Fruit fly (Drosophila melanogaster): ENCODE measurements around the gene noc.

DNA sequence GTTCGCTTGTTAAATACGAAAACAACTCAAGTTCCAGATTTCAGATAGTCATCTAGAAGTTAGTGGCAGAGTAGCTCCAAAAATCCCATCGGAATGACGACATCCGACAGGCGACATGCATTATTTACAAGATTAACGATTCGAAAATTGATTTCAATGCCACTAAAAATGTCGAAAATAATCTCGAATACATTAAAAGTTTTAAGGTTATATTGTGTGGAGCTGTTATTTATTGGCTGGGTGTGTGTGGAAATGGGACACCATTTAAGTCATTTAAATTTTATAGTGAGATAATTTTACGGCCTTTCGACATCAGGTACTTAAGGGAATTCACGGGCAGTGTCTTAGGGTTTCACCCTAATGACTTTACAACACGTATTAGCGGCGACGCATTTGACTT is 34.4 kb upstream of the noc start:
- no peak for TF ChIP-seq CG8765 (GFP tag; IDR thresholded peaks at IDR 0.05)
- peak; percentile 20 for TF ChIP-seq Abd-B (GFP tag; optimal IDR thresholded peaks at IDR 0.05)
- TF ChIP-seq CG16863 (GFP tag; optimal IDR thresholded peaks at IDR 0.05): no peak
- no peak for TF ChIP-seq CG18011 (GFP tag; optimal IDR thresholded peaks at IDR 0.05)
- TF ChIP-seq CG10959 (GFP tag; IDR thresholded peaks at IDR 0.05): no peak
- no peak for TF ChIP-seq BtbVII (GFP tag; optimal IDR thresholded peaks at IDR 0.05)
- TF ChIP-seq pan (optimal IDR thresholded peaks at IDR 0.05): no peak
- TF ChIP-seq pan (GFP tag; optimal IDR thresholded peaks at IDR 0.05 in 1 of 2, IDR thresholded peaks at IDR 0.05 in 1 of 2): no peak
- no peak for TF ChIP-seq eyg (GFP tag; optimal IDR thresholded peaks at IDR 0.05)
- no peak for TF ChIP-seq pros (GFP tag; optimal IDR thresholded peaks at IDR 0.05)
- no peak for TF ChIP-seq Atf-2 (GFP tag; optimal IDR thresholded peaks at IDR 0.05)
- TF ChIP-seq cas (GFP tag; IDR thresholded peaks at IDR 0.05): no peak
- TF ChIP-seq CG18619 (GFP tag; optimal IDR thresholded peaks at IDR 0.05): no peak

Data from whole organism, embryonic.